ENCODE assay signal across 4 fruit fly cellular contexts in the genomic region with DNA sequence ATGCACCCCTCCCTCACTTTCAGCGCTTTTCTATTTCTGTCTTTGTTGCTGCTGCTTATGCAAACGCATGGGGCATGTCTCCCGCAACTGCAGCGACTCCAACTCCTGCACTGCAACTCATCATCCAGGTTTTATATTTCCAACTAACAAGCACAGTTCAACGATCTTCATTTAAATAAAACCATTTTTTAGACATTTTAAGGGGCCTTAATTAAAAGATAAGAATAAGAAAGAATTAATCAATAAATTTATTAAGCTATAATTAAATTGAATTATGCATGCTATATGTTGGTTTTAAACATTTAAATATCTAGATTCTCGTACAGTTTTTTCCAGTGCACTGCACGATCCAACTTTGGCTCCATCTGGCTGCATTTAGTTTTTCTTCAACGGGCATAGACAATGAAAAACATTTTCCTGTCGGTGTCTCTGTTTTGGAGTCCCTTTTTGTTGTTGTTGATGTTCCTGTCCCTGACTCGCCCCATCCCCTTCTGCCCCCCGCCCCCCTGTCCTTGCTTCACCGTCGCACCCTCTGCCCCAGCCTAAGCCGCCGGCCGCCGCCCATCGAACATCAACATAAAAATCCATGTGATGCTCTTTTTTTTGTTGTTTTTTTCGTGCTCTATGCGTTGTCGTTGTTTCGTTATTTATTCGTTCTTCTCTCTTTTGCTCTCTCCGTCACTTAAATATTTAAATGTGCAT.
TF ChIP-seq lines count a peak whose summit lies in the region.

No protein-coding gene starts in this region.

- peak; percentile 12 for TF ChIP-seq CTCF in whole organism, embryonic (GFP tag; optimal IDR thresholded peaks at IDR 0.05; lab: Kevin White, UChicago)

TF ChIP-seq in whole organism, embryonic, 481 proteins besides CTCF, POLR2A, EP300 and RAD21 (continues in another document):
- TF ChIP-seq CG43689 (GFP tag; IDR thresholded peaks at IDR 0.05; lab: Robert Waterston, UW) (no peak), tll (GFP tag; optimal IDR thresholded peaks at IDR 0.05; lab: Kevin White, UChicago) (no peak), tna (GFP tag; IDR thresholded peaks at IDR 0.05; lab: Robert Waterston, UW; ENCODE audit: partially characterized antibody) (no peak), psq (GFP tag; optimal IDR thresholded peaks at IDR 0.05; lab: Kevin White, UChicago) (peak; percentile 31), fd3F (GFP tag; optimal IDR thresholded peaks at IDR 0.05; lab: Kevin White, UChicago) (no peak), zfh1 (GFP tag; IDR thresholded peaks at IDR 0.05; lab: Robert Waterston, UW) (peak; percentile 55; the same call in 2 of the 3 replicates), Stat92E (GFP tag; optimal IDR thresholded peaks at IDR 0.05; lab: Kevin White, UChicago) (peak in 1 of 3 experiments; percentile 72), CG6272 (GFP tag; IDR thresholded peaks at IDR 0.05; lab: Robert Waterston, UW) (0 out of 2 replicates have a peak, but pooled peaks have one; percentile 11), CG10979 (tag; optimal IDR thresholded peaks at IDR 0.05; lab: Kevin White, UChicago) (peak; percentile 96), CG15696 (tag; optimal IDR thresholded peaks at IDR 0.05; lab: Kevin White, UChicago) (peak; percentile 82), CG12299 (tag; optimal IDR thresholded peaks at IDR 0.05; lab: Kevin White, UChicago) (peak; percentile 65), CG9437 (GFP tag; optimal IDR thresholded peaks at IDR 0.05; lab: Kevin White, UChicago) (peak; percentile 49), dimm (GFP tag; IDR thresholded peaks at IDR 0.05; lab: Robert Waterston, UW) (no peak), ara (GFP tag; IDR thresholded peaks at IDR 0.05; lab: Robert Waterston, UW) (peak; percentile 76), CG30020 (tag; optimal IDR thresholded peaks at IDR 0.05; lab: Kevin White, UChicago) (peak; percentile 63), Gug (GFP tag; IDR thresholded peaks at IDR 0.05; lab: Robert Waterston, UW) (0 out of 4 replicates have a peak, but pooled peaks have one; percentile 15), otp (GFP tag; IDR thresholded peaks at IDR 0.05; lab: Robert Waterston, UW) (no peak), ranshi (GFP tag; IDR thresholded peaks at IDR 0.05; lab: Robert Waterston, UW) (peak; percentile 53; the same call in 1 of the 2 replicates), shn (GFP tag; optimal IDR thresholded peaks at IDR 0.05; lab: Kevin White, UChicago) (no peak)

TF ChIP-seq in whole organism, prepupa, 60 proteins besides CTCF, POLR2A, EP300 and RAD21 (continues in another document):
- TF ChIP-seq CG1621 (tag; optimal IDR thresholded peaks at IDR 0.05; lab: Kevin White, UChicago) (peak; percentile 60), Met (GFP tag; optimal IDR thresholded peaks at IDR 0.05; lab: Kevin White, UChicago) (peak; percentile 18), CG3032 (tag; optimal IDR thresholded peaks at IDR 0.05; lab: Kevin White, UChicago) (peak; percentile 83), CG8119 (GFP tag; IDR thresholded peaks at IDR 0.05; lab: Robert Waterston, UW) (peak; percentile 92), CG6792 (GFP tag; optimal IDR thresholded peaks at IDR 0.05; lab: Kevin White, UChicago) (peak; percentile 64), salr (GFP tag; optimal IDR thresholded peaks at IDR 0.05; lab: Kevin White, UChicago) (peak; percentile 22 to 77), Sox15 (GFP tag; optimal IDR thresholded peaks at IDR 0.05; lab: Kevin White, UChicago) (no peak), CG7368 (GFP tag; optimal IDR thresholded peaks at IDR 0.05; lab: Kevin White, UChicago) (peak; percentile 58), spab (GFP tag; optimal IDR thresholded peaks at IDR 0.05; lab: Kevin White, UChicago) (peak; percentile 73), Hr4 (GFP tag; optimal IDR thresholded peaks at IDR 0.05; lab: Kevin White, UChicago) (peak; percentile 89), Ets21C (GFP tag; optimal IDR thresholded peaks at IDR 0.05; lab: Kevin White, UChicago) (no peak), Ets96B (tag; optimal IDR thresholded peaks at IDR 0.05; lab: Kevin White, UChicago) (peak; percentile 82), Eip93F (GFP tag; optimal IDR thresholded peaks at IDR 0.05; lab: Kevin White, UChicago) (no peak), Smox (GFP tag; optimal IDR thresholded peaks at IDR 0.05; lab: Kevin White, UChicago) (no peak), topi (GFP tag; optimal IDR thresholded peaks at IDR 0.05; lab: Kevin White, UChicago) (peak; percentile 1), dac (GFP tag; optimal IDR thresholded peaks at IDR 0.05; lab: Kevin White, UChicago) (peak; percentile 78), CG6808 (GFP tag; optimal IDR thresholded peaks at IDR 0.05; lab: Kevin White, UChicago) (peak; percentile 77), dsx (GFP tag; optimal IDR thresholded peaks at IDR 0.05; lab: Kevin White, UChicago; ENCODE audit: poor library complexity, severe bottlenecking) (peak; percentile 73), CG16779 (tag; optimal IDR thresholded peaks at IDR 0.05; lab: Kevin White, UChicago) (peak; percentile 52), Gug (GFP tag; IDR thresholded peaks at IDR 0.05; lab: Robert Waterston, UW) (peak; percentile 80), Sox14 (GFP tag; optimal IDR thresholded peaks at IDR 0.05; lab: Kevin White, UChicago) (peak; percentile 52)

TF ChIP-seq in whole organism, pupa, 21 proteins besides CTCF, POLR2A, EP300 and RAD21:
- TF ChIP-seq D1 (tag; optimal IDR thresholded peaks at IDR 0.05; lab: Kevin White, UChicago) (peak; percentile 60), gl (tag; optimal IDR thresholded peaks at IDR 0.05; lab: Kevin White, UChicago) (peak; percentile 37), CG14655 (GFP tag; optimal IDR thresholded peaks at IDR 0.05; lab: Kevin White, UChicago) (peak; percentile 94), CG8159 (tag; optimal IDR thresholded peaks at IDR 0.05; lab: Kevin White, UChicago) (peak; percentile 81), CG13204 (GFP tag; optimal IDR thresholded peaks at IDR 0.05; lab: Kevin White, UChicago) (peak; percentile 25), Snoo (tag; optimal IDR thresholded peaks at IDR 0.05; lab: Kevin White, UChicago) (no peak), CG17806 (tag; optimal IDR thresholded peaks at IDR 0.05; lab: Kevin White, UChicago) (peak; percentile 78), Ets98B (GFP tag; IDR thresholded peaks at IDR 0.05; lab: Robert Waterston, UW) (peak; percentile 74), CG8301 (tag; optimal IDR thresholded peaks at IDR 0.05; lab: Kevin White, UChicago) (peak; percentile 92), Pif1A (GFP tag; optimal IDR thresholded peaks at IDR 0.05; lab: Kevin White, UChicago) (peak; percentile 68), CG10348 (GFP tag; IDR thresholded peaks at IDR 0.05; lab: Robert Waterston, UW) (no peak), EcR (GFP tag; optimal IDR thresholded peaks at IDR 0.05; lab: Kevin White, UChicago) (no peak), CG34367 (tag; optimal IDR thresholded peaks at IDR 0.05; lab: Kevin White, UChicago) (peak; percentile 74), Pif1B (GFP tag; optimal IDR thresholded peaks at IDR 0.05; lab: Kevin White, UChicago) (peak; percentile 79), CG12605 (GFP tag; IDR thresholded peaks at IDR 0.05; lab: Robert Waterston, UW) (peak; percentile 66), rn (GFP tag; IDR thresholded peaks at IDR 0.05; lab: Robert Waterston, UW) (peak; percentile 58; the same call in 1 of the 2 replicates), CG32121 (GFP tag; IDR thresholded peaks at IDR 0.05; lab: Robert Waterston, UW) (peak; percentile 71), CG4496 (GFP tag; IDR thresholded peaks at IDR 0.05; lab: Robert Waterston, UW) (peak; percentile 80), CG9948 (tag; optimal IDR thresholded peaks at IDR 0.05; lab: Kevin White, UChicago) (peak; percentile 92), fd96Ca (GFP tag; IDR thresholded peaks at IDR 0.05; lab: Robert Waterston, UW) (peak; percentile 59; the same call in 2 of the 3 replicates), CG15710 (tag; optimal IDR thresholded peaks at IDR 0.05; lab: Kevin White, UChicago) (peak; percentile 75)

TF ChIP-seq in whole organism, wandering third instar larva, 38 proteins besides CTCF, POLR2A, EP300 and RAD21:
- no peak for TF ChIP-seq pan (optimal IDR thresholded peaks at IDR 0.05; lab: Kevin White, UChicago)
- peak in 1 of 2 experiments; percentile 22 for TF ChIP-seq foxo (GFP tag; optimal IDR thresholded peaks at IDR 0.05; lab: Kevin White, UChicago)
- TF ChIP-seq dmrt93B (GFP tag; optimal IDR thresholded peaks at IDR 0.05; lab: Kevin White, UChicago): peak; percentile 7
- no peak for TF ChIP-seq dsf (GFP tag; optimal IDR thresholded peaks at IDR 0.05; lab: Kevin White, UChicago; ENCODE audit: borderline replicate concordance)

Comparison
In these comparisons a context has a peak if more than half of its experiments do, and no peak if none do; other contexts are left out.
1. Of the 7 proteins assayed by ChIP-seq in both whole organism, embryonic and whole organism, prepupa: peak only in whole organism, embryonic: Blimp-1 and Sox102F; only in whole organism, prepupa: CG16779 and Lpt; in both: Gug; in neither: 2.